Fruit fly (Drosophila melanogaster) whole organism, prepupa: Measurements from ENCODE around the gene mfrn.

ENCODE experiments used
- Blimp-1 ChIP-seq: fragments of 200-800 bp; sonication (Bioruptor generic); optimal IDR thresholded peaks from 3 replicates; lab custom pipeline; 2017; ENCODE audit warnings: missing biosample characterization, missing genetic modification characterization, mild to moderate bottlenecking, moderate library complexity, missing genetic modification reagents
- CG10631 ChIP-seq: fragments of 200-800 bp; sonication (Bioruptor generic); optimal IDR thresholded peaks from 2 replicates; lab custom pipeline; 2016; ENCODE audit warnings: missing biosample characterization, missing genetic modification characterization
- CG10669 ChIP-seq: fragments of 200-800 bp; sonication (Bioruptor generic); optimal IDR thresholded peaks from 3 replicates; lab custom pipeline; 2018; ENCODE audit warnings: missing biosample characterization, mild to moderate bottlenecking, missing genetic modification characterization, moderate library complexity
- CG11294 ChIP-seq: fragments of 200-800 bp; sonication (Bioruptor generic); IDR thresholded peaks from 2 replicates; pipeline ENCODE4 v1.3.6; 2022; ENCODE audit warnings: missing biosample characterization, missing genetic modification characterization
- CG11762 ChIP-seq: fragments of 200-800 bp; sonication (Bioruptor generic); optimal IDR thresholded peaks from 3 replicates; lab custom pipeline; 2016; ENCODE audit warnings: missing biosample characterization, missing genetic modification characterization; ENCODE audit not compliant: insufficient read depth
- CG11902 ChIP-seq: fragments of 200-800 bp; sonication (Bioruptor generic); optimal IDR thresholded peaks from 3 replicates; lab custom pipeline; 2016; ENCODE audit warnings: missing biosample characterization, missing genetic modification characterization
- CG1621 ChIP-seq: fragments of 200-800 bp; sonication (Bioruptor generic); optimal IDR thresholded peaks from 3 replicates; lab custom pipeline; 2018; ENCODE audit warnings: missing biosample characterization, mild to moderate bottlenecking, missing genetic modification characterization
- CG3032 ChIP-seq: fragments of 200-800 bp; optimal IDR thresholded peaks from 2 replicates; lab custom pipeline; 2019; ENCODE audit warnings: missing biosample characterization, mild to moderate bottlenecking, missing genetic modification characterization, moderate library complexity
- CG31627 ChIP-seq: fragments of 200-800 bp; sonication (Bioruptor generic); optimal IDR thresholded peaks from 3 replicates; lab custom pipeline; 2016; ENCODE audit warnings: missing biosample characterization, missing genetic modification characterization
- CG32006 ChIP-seq: fragments of 200-800 bp; sonication (Bioruptor generic); optimal IDR thresholded peaks from 3 replicates; lab custom pipeline; 2017; ENCODE audit warnings: missing biosample characterization, mild to moderate bottlenecking, missing genetic modification characterization
- CG34406 ChIP-seq: fragments of 200-800 bp; sonication (Bioruptor generic); optimal IDR thresholded peaks from 3 replicates; lab custom pipeline; 2016; ENCODE audit warnings: missing biosample characterization, missing genetic modification characterization
- CG3919 ChIP-seq: fragments of 200-800 bp; sonication (Bioruptor generic); optimal IDR thresholded peaks from 3 replicates; lab custom pipeline; 2016; ENCODE audit warnings: missing biosample characterization, missing genetic modification characterization
- CG6163 ChIP-seq: fragments of 200-800 bp; sonication (Bioruptor generic); IDR thresholded peaks from 3 replicates; pipeline ENCODE4 v1.3.6; 2022; ENCODE audit warnings: missing biosample characterization, missing genetic modification characterization
- CG6276 ChIP-seq: fragments of 200-800 bp; sonication (Bioruptor generic); optimal IDR thresholded peaks from 2 replicates; lab custom pipeline; 2017; ENCODE audit warnings: missing biosample characterization, mild to moderate bottlenecking, missing genetic modification characterization
- CG6792 ChIP-seq: fragments of 200-800 bp; sonication (Bioruptor generic); optimal IDR thresholded peaks from 3 replicates; lab custom pipeline; 2016; ENCODE audit warnings: missing biosample characterization, missing genetic modification characterization
- CG6808 ChIP-seq: fragments of 200-800 bp; sonication (Bioruptor generic); optimal IDR thresholded peaks from 3 replicates; lab custom pipeline; 2017; ENCODE audit warnings: missing biosample characterization, missing genetic modification characterization, mild to moderate bottlenecking, moderate library complexity, missing genetic modification reagents
- CG6854 ChIP-seq: fragments of 200-800 bp; sonication (Bioruptor generic); optimal IDR thresholded peaks from 2 replicates; lab custom pipeline; 2017; ENCODE audit warnings: missing biosample characterization, mild to moderate bottlenecking, missing genetic modification characterization
- CG8119 ChIP-seq: fragments of 200-800 bp; sonication (Bioruptor generic); IDR thresholded peaks from 3 replicates; pipeline ENCODE4 v1.3.6; 2022; ENCODE audit warnings: missing biosample characterization, missing genetic modification characterization
- CG8632 ChIP-seq: fragments of 200-800 bp; sonication (Bioruptor generic); optimal IDR thresholded peaks from 3 replicates; lab custom pipeline; 2016; ENCODE audit warnings: missing biosample characterization, missing genetic modification characterization
- CG9139 ChIP-seq: fragments of 200-800 bp; sonication (Bioruptor generic); optimal IDR thresholded peaks from 3 replicates; lab custom pipeline; 2017; ENCODE audit warnings: missing biosample characterization, mild to moderate bottlenecking, missing genetic modification characterization
- Eip75B ChIP-seq: fragments of 200-800 bp; sonication (Bioruptor generic); optimal IDR thresholded peaks from 3 replicates; lab custom pipeline; 2016; ENCODE audit warnings: missing biosample characterization, missing genetic modification characterization
- Eip78C ChIP-seq: fragments of 200-800 bp; sonication (Bioruptor generic); peaks from one replicate; lab custom pipeline; 2016; ENCODE audit warnings: missing biosample characterization, missing genetic modification characterization
- Gug ChIP-seq: fragments of 200-800 bp; sonication (Bioruptor generic); IDR thresholded peaks from 2 replicates; pipeline ENCODE4 v1.3.6; 2022; ENCODE audit warnings: missing biosample characterization, missing genetic modification characterization
- Hr39 ChIP-seq: fragments of 200-800 bp; sonication (Bioruptor generic); optimal IDR thresholded peaks from 2 replicates; lab custom pipeline; 2016; ENCODE audit warnings: missing biosample characterization, missing genetic modification characterization
- Hr4 ChIP-seq: fragments of 200-800 bp; sonication (Bioruptor generic); optimal IDR thresholded peaks from 3 replicates; lab custom pipeline; 2016; ENCODE audit warnings: missing biosample characterization, missing genetic modification characterization
- Lpt ChIP-seq: fragments of 200-800 bp; sonication (Bioruptor generic); optimal IDR thresholded peaks from 3 replicates; lab custom pipeline; 2016; ENCODE audit warnings: missing biosample characterization, missing genetic modification characterization
- Met ChIP-seq: fragments of 200-800 bp; sonication (Bioruptor generic); optimal IDR thresholded peaks from 3 replicates; lab custom pipeline; 2016; ENCODE audit warnings: missing biosample characterization, missing genetic modification characterization
- Sox14 ChIP-seq: fragments of 200-800 bp; sonication (Bioruptor generic); optimal IDR thresholded peaks from 3 replicates; lab custom pipeline; 2016; ENCODE audit warnings: missing biosample characterization, missing genetic modification characterization
- Sox15 ChIP-seq: fragments of 200-800 bp; sonication (Bioruptor generic); optimal IDR thresholded peaks from 3 replicates; lab custom pipeline; 2016; ENCODE audit warnings: missing biosample characterization, missing genetic modification characterization
- acj6 ChIP-seq: fragments of 200-800 bp; sonication (Bioruptor generic); optimal IDR thresholded peaks from 3 replicates; lab custom pipeline; 2016; ENCODE audit warnings: missing biosample characterization, missing genetic modification characterization
- cyc ChIP-seq: fragments of 200-800 bp; sonication (Bioruptor generic); optimal IDR thresholded peaks from 3 replicates; lab custom pipeline; 2016; ENCODE audit warnings: missing biosample characterization, missing genetic modification characterization
- dsx ChIP-seq: fragments of 200-800 bp; optimal IDR thresholded peaks from 3 replicates; lab custom pipeline; 2019; ENCODE audit warnings: missing biosample characterization, mild to moderate bottlenecking, missing genetic modification characterization, moderate library complexity; ENCODE audit not compliant: poor library complexity, severe bottlenecking
- esn ChIP-seq: fragments of 200-800 bp; sonication (Bioruptor generic); optimal IDR thresholded peaks from 2 replicates; lab custom pipeline; 2016; ENCODE audit warnings: missing biosample characterization, mild to moderate bottlenecking, missing genetic modification characterization, moderate library complexity
- fd59A ChIP-seq: fragments of 200-800 bp; sonication (Bioruptor generic); optimal IDR thresholded peaks from 2 replicates; lab custom pipeline; 2017; ENCODE audit warnings: missing biosample characterization, mild to moderate bottlenecking, missing genetic modification characterization, missing genetic modification reagents
- fkh ChIP-seq: fragments of 200-800 bp; sonication (Bioruptor generic); optimal IDR thresholded peaks from 3 replicates; lab custom pipeline; 2017; ENCODE audit warnings: missing biosample characterization, mild to moderate bottlenecking, missing genetic modification characterization, moderate library complexity
- lz ChIP-seq: fragments of 200-800 bp; sonication (Bioruptor generic); optimal IDR thresholded peaks from 3 replicates; lab custom pipeline; 2016; ENCODE audit warnings: missing biosample characterization, missing genetic modification characterization
- net ChIP-seq: fragments of 200-800 bp; sonication (Bioruptor generic); optimal IDR thresholded peaks from 3 replicates; lab custom pipeline; 2016; ENCODE audit warnings: missing biosample characterization, missing genetic modification characterization
- pdm3 ChIP-seq: fragments of 200-800 bp; sonication (Bioruptor generic); optimal IDR thresholded peaks from 3 replicates; lab custom pipeline; 2016; ENCODE audit warnings: missing biosample characterization, missing genetic modification characterization
- salr ChIP-seq, 2 experiments: fragments of 200-800 bp; sonication (Bioruptor generic); optimal IDR thresholded peaks; 3 replicates each; lab custom pipeline; 2016 to 2018; ENCODE audit warnings: missing biosample characterization in 2 of 2, missing genetic modification characterization in 2 of 2, mild to moderate bottlenecking in 1 of 2
- spab ChIP-seq: fragments of 200-800 bp; sonication (Bioruptor generic); optimal IDR thresholded peaks from 2 replicates; lab custom pipeline; 2017; ENCODE audit warnings: missing biosample characterization, mild to moderate bottlenecking, missing genetic modification characterization, missing genetic modification reagents
- ss ChIP-seq, 2 experiments: fragments of 200-800 bp; sonication (Bioruptor generic); optimal IDR thresholded peaks; 2 replicates in 1 of 2; 3 replicates in 1 of 2; lab custom pipeline; 2017 to 2018; ENCODE audit warnings: mild to moderate bottlenecking in 2 of 2, missing biosample characterization in 2 of 2, missing genetic modification characterization in 2 of 2, moderate library complexity in 1 of 2
- svp ChIP-seq: fragments of 200-800 bp; sonication (Bioruptor generic); peaks from one replicate; lab custom pipeline; 2016; ENCODE audit warnings: missing biosample characterization, missing genetic modification characterization
- vri ChIP-seq: fragments of 200-800 bp; sonication (Bioruptor generic); optimal IDR thresholded peaks from 3 replicates; lab custom pipeline; 2016; ENCODE audit warnings: missing biosample characterization, mild to moderate bottlenecking, missing genetic modification characterization

The mfrn gene

DNA sequence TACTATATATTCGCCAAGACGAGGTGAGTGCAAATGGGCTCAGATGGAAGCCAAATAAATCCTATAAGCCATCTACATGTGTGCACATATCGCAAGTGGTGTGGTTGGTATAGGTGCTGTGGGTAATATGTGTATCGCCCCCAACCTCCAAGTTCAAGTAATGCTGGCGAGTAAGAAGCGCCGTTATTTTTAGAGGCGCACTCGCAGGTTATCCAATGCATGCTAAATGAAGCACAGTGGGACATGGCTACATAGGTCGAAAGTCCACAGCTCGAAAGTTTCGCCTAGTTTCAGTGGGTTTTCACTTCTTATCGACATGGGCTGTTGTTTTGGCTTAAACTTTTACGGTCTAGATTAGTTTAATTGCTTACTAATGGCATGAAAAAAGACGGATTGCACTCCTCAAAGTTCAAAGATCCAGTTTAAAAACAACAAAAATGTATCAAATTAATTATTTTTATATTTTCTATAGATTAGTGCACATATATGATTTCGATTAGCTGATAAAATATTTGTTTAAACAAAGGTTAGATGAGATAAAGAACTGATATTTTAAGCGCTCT, 21.8 kb downstream of the mfrn start:
- TF ChIP-seq dsx (GFP tag; lab: Kevin White, UChicago) (no peak), Eip75B (GFP tag; lab: Kevin White, UChicago) (no peak), Hr4 (GFP tag; lab: Kevin White, UChicago) (peak; percentile 44), CG8632 (GFP tag; lab: Kevin White, UChicago) (no peak), CG11902 (peak; percentile 4), Gug (GFP tag; lab: Robert Waterston, UW) (peak; percentile 19; the same call in 1 of the 2 replicates), svp (GFP tag; lab: Kevin White, UChicago) (peak; percentile 61), CG3919 (GFP tag; lab: Kevin White, UChicago) (peak; percentile 14), lz (GFP tag; lab: Kevin White, UChicago) (peak; percentile 1), CG6792 (peak; percentile 34), CG10669 (GFP tag; lab: Kevin White, UChicago) (no peak), spab (GFP tag; lab: Kevin White, UChicago) (no peak), Lpt (GFP tag; lab: Kevin White, UChicago) (no peak), Hr39 (peak; percentile 8), Eip78C (GFP tag; lab: Kevin White, UChicago) (peak; percentile 78), CG11762 (GFP tag; lab: Kevin White, UChicago) (no peak), pdm3 (GFP tag; lab: Kevin White, UChicago) (no peak), CG31627 (peak; percentile 35), cyc (GFP tag; lab: Kevin White, UChicago) (peak; percentile 27), CG6276 (GFP tag; lab: Kevin White, UChicago) (peak; percentile 7), CG10631 (peak; percentile 40), CG3032 (peak; percentile 26), salr (GFP tag; optimal IDR thresholded peaks at IDR 0.05; lab: Kevin White, UChicago) (peak in 1 of 2 experiments; percentile 52), fd59A (GFP tag; lab: Kevin White, UChicago) (peak; percentile 10), CG8119 (GFP tag; lab: Robert Waterston, UW) (0 out of 3 replicates have a peak, but pooled peaks have one; percentile 31), CG11294 (GFP tag; lab: Robert Waterston, UW) (no peak), CG6163 (peak; percentile 7; the same call in 1 of the 3 replicates), Sox15 (GFP tag; lab: Kevin White, UChicago) (peak; percentile 32), CG32006 (peak; percentile 62), esn (GFP tag; lab: Kevin White, UChicago) (peak; percentile 38)

DNA sequence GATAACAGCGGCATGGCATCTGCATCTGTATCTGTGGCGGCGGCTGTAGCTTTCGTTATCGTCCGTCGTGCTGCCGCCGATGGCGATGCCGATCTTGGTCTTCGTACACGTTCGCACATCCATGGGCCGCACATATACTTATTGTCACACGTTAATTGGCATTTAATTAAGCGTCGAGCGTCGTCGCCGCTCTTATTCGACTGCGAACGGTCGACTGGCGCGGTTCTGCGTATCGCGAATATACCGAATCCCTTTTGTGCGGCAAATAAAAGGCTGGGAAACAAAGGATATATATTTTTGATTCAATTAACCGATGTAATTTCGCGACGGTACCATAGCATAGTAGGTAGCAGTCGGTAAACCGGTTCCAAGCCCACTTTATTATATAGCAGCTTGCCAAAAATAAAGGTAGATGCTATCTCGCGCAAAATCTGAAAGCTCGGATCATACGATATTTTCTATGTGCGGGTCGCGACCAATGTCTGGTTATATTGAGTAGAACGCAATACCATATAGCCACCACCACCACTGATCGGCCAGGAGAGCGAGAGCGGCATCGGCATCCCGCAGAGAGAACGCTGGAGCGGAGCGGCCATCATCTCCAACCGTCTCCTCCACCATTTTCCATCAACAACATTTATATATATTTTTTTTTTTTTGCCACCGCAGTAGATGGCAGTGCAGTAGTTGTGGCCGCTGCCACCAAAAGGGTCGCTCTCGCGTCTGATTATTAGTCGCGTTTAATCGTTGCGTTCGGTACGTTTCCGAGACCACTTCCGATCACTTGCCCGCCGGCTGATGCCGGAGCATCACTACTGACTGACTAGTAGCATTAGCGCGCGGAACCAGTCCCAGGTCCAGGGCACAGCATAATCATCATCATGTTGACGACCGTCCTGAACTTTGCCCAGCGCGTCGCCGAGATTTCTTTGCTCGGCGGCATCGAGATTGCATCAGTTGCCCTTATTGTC, 22.5 kb downstream of the mfrn start, which contains the start of gene mino:
Gene mino (plus strand): TSS at position 192 of the 971 bp plus-strand sequence.
- peak; percentile 82 for TF ChIP-seq Sox14
- TF ChIP-seq acj6: no peak
- TF ChIP-seq vri (GFP tag; lab: Kevin White, UChicago): peak; percentile 50
- TF ChIP-seq CG11762 (GFP tag; lab: Kevin White, UChicago): no peak
- TF ChIP-seq Sox15 (GFP tag; lab: Kevin White, UChicago): no peak
- no peak for TF ChIP-seq Eip75B (GFP tag; lab: Kevin White, UChicago)
- TF ChIP-seq CG34406 (GFP tag; lab: Kevin White, UChicago): no peak
- peak; percentile 3 for TF ChIP-seq CG6854
- TF ChIP-seq CG6808 (GFP tag; lab: Kevin White, UChicago): peak; percentile 33
- TF ChIP-seq esn (GFP tag; lab: Kevin White, UChicago): peak; percentile 38
- TF ChIP-seq net (GFP tag; lab: Kevin White, UChicago): no peak
- no peak for TF ChIP-seq CG6792
- peak; percentile 12 for TF ChIP-seq fkh (GFP tag; lab: Kevin White, UChicago)
- TF ChIP-seq pdm3 (GFP tag; lab: Kevin White, UChicago): no peak
- 0 out of 3 replicates have a peak, but pooled peaks have one; percentile 12 for TF ChIP-seq CG8119 (GFP tag; lab: Robert Waterston, UW)
- TF ChIP-seq ss (GFP tag; optimal IDR thresholded peaks at IDR 0.05; lab: Kevin White, UChicago): peak; percentile 42 to 68
- peak; percentile 4 for TF ChIP-seq Met (GFP tag; lab: Kevin White, UChicago)
- no peak for TF ChIP-seq Gug (GFP tag; lab: Robert Waterston, UW)
- peak; percentile 47 for TF ChIP-seq CG1621 (tag; lab: Kevin White, UChicago)
- peak; percentile 1 for TF ChIP-seq CG10669 (GFP tag; lab: Kevin White, UChicago)
- TF ChIP-seq salr (GFP tag; optimal IDR thresholded peaks at IDR 0.05; lab: Kevin White, UChicago): no peak
- peak; percentile 5 for TF ChIP-seq dsx (GFP tag; lab: Kevin White, UChicago)
- TF ChIP-seq CG6163: peak; percentile 67; the same call in 2 of the 3 replicates
- TF ChIP-seq CG9139 (GFP tag; lab: Kevin White, UChicago): peak; percentile 55
- TF ChIP-seq spab (GFP tag; lab: Kevin White, UChicago): peak; percentile 27
- TF ChIP-seq Hr39: no peak
- no peak for TF ChIP-seq lz (GFP tag; lab: Kevin White, UChicago)
- TF ChIP-seq CG10631: no peak
- TF ChIP-seq Eip78C (GFP tag; lab: Kevin White, UChicago): peak; percentile 60
- no peak for TF ChIP-seq CG31627
- no peak for TF ChIP-seq Blimp-1
